Worm (Caenorhabditis elegans) whole organism, L4 larva: ENCODE measurements around the gene F15A4.10.

Source experiments
- T20F7.1 ChIP-seq: fragments of 200-800 bp; sonication (Bioruptor generic); optimal IDR thresholded peaks from 2 replicates; lab custom pipeline; 2018; ENCODE audit warnings: mild to moderate bottlenecking, missing genetic modification characterization, missing compliant biosample characterization
- aha-1 ChIP-seq: fragments of 150-350 bp; peaks from one replicate; lab custom pipeline; 2014; ENCODE audit warnings: missing biosample characterization, missing genetic modification characterization
- dmd-8 ChIP-seq: fragments of 200-800 bp; sonication (Bioruptor generic); IDR thresholded peaks from 2 replicates; pipeline ENCODE4 v1.3.6; 2022; ENCODE audit warnings: missing genetic modification characterization, missing compliant biosample characterization
- dmd-9 ChIP-seq: fragments of 200-800 bp; sonication (Bioruptor generic); IDR thresholded peaks from 2 replicates; pipeline ENCODE4 v1.3.6; 2022; ENCODE audit warnings: missing genetic modification reagents, missing genetic modification characterization, missing compliant biosample characterization
- egl-43 ChIP-seq: fragments of 200-800 bp; sonication (Bioruptor generic); IDR thresholded peaks from 2 replicates; pipeline ENCODE4 v1.3.6; 2022; ENCODE audit warnings: missing genetic modification reagents, missing genetic modification characterization, missing compliant biosample characterization
- hlh-11 ChIP-seq: fragments of 200-800 bp; sonication (Bioruptor generic); optimal IDR thresholded peaks from 2 replicates; lab custom pipeline; 2018; ENCODE audit warnings: mild to moderate bottlenecking, missing genetic modification characterization, missing compliant biosample characterization
- lim-7 ChIP-seq: fragments of 200-800 bp; sonication (Bioruptor generic); IDR thresholded peaks from 2 replicates; pipeline ENCODE4 v1.3.6; 2022; ENCODE audit warnings: missing genetic modification characterization, missing compliant biosample characterization
- mdt-29 ChIP-seq: fragments of 200-800 bp; sonication (Bioruptor generic); IDR thresholded peaks from 2 replicates; pipeline ENCODE4 v1.3.6; 2022; ENCODE audit warnings: missing genetic modification reagents, missing genetic modification characterization, missing compliant biosample characterization
- mxl-3 ChIP-seq: fragments of 200-800 bp; sonication (Bioruptor generic); optimal IDR thresholded peaks from 2 replicates; lab custom pipeline; 2018; ENCODE audit warnings: mild to moderate bottlenecking, missing genetic modification characterization, missing compliant biosample characterization
- nhr-102 ChIP-seq: sonication (generic microtip); optimal IDR thresholded peaks from 2 replicates; lab custom pipeline; 2016; ENCODE audit warnings: mild to moderate bottlenecking, missing genetic modification characterization, moderate library complexity, missing compliant biosample characterization
- nhr-28 ChIP-seq: fragments of 150-350 bp; optimal IDR thresholded peaks from 2 replicates; lab custom pipeline; 2014; ENCODE audit warnings: missing biosample characterization, missing genetic modification characterization
- pha-4 ChIP-seq, 2 experiments: fragments of 150-350 bp in 1 of 2; fragments of 200-800 bp in 1 of 2; sonication (Bioruptor generic) in 1 of 2; IDR thresholded peaks in 1 of 2; optimal IDR thresholded peaks in 1 of 2; 2 replicates each; pipeline versions ENCODE4 v1.3.6 to Lab custom; 2014 to 2022; ENCODE audit warnings: missing genetic modification characterization in 2 of 2, missing genetic modification reagents in 2 of 2, missing biosample characterization in 1 of 2, missing compliant biosample characterization in 1 of 2
- set-16 ChIP-seq: fragments of 200-800 bp; sonication (Bioruptor generic); IDR thresholded peaks from 2 replicates; pipeline ENCODE4 v1.3.6; 2022; ENCODE audit warnings: missing genetic modification reagents, missing genetic modification characterization, missing compliant biosample characterization
- vab-7 ChIP-seq: fragments of 200-800 bp; sonication (Bioruptor generic); IDR thresholded peaks from 2 replicates; pipeline ENCODE4 v1.3.6; 2022; ENCODE audit warnings: missing genetic modification reagents, missing genetic modification characterization, missing compliant biosample characterization

Gene F15A4.10

DNA sequence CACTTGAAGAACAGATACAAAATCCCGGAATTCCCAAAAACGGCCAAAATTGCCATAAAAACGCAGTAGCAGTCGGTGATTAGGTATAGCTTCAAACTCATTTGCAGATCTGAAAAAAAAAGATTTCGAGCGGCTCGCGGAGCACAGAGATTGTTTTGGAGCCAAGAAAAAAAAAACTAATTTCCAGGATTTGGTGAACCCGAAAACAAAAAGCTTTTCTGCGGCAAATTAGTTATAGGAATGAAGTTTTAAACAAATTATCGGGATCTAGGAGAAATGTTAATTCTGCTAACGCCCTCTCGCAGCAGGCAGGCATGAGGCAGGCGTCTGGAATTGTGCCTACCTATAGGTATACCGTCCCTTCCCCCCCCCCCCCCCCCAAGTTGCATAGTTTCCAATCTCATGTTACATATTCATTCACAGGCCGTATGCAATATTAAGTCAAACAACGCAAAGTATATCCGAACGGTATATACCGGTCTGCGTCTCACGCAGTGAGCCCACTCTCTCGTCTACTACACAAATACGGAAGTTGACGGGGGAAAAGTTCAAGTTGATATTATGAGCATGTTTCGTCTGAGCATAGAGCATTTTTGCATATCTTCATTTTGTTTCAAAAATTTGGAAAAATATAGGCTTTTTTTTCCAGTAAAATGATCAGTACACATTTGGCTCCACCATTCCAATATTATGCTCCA lies 40.1 kb downstream of the F15A4.10 start, which contains the start of the genes W05H5.1 and pitr-6:
Gene W05H5.1 (minus strand): TSS at position 101 of the 698 bp plus-strand sequence.
Gene pitr-6 (plus strand): TSS at position 648 of the 698 bp plus-strand sequence.
- peak; percentile 55 for TF ChIP-seq aha-1 (tag; lab: Kevin White, UChicago)
- no peak for TF ChIP-seq mxl-3 (GFP tag; lab: Kevin White, UChicago)

- TF ChIP-seq set-16 = peak; percentile 12; the same call in 1 of the 2 replicates
Measured at ce11 chrII:12441164-12441563, 43.8 kb downstream of the F15A4.10 start, which contains the start of gene Y57A10C.10. Y57A10C.10 (minus strand) TSS chrII:12441264.

DNA sequence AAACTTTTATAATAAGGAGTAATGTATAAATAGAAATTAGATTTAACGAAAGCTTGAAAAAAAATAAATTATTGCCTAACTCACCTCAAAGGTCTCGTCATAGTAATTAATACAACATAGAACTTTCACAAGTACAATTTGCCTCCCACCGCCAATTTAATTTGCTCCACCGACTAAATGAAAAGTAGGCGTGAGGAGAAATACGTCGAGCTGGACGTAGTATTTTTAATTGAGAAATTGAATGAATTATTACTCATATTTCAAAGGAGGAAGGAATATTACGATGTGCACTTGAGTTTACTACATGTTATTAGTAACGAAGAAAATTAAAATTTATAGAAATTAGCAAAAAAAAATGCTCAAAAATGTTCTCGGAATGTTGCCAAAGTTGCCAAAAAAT lies 46.5 kb downstream of the F15A4.10 start, which contains the start of gene Y57A10C.9:
Gene Y57A10C.9 (minus strand): TSS at position 101 of the 400 bp plus-strand sequence.
- TF ChIP-seq mdt-29 (no peak), nhr-28 (tag; lab: Kevin White, UChicago) (no peak)

DNA sequence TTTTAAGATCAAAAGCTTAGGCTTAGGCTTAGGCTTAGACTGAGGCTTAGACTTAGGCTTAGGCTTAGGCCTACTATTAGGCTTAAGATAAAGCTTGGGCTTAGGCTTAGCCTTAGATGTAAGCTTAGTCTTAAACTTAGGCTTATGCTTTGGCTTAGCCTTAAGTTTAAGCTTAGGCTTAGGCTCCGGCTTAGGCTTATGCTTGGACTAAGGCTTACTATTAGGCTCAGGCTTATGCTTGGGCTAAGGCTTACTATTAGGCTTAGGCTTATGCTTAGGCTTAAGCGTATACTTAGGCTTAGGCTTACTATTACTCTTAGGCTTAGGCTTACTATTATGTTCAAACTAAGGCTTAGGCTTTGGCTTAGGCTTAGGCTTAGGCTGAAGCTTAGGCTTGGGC lies 48.2 kb downstream of the F15A4.10 start:
- TF ChIP-seq T20F7.1 (GFP tag; lab: Kevin White, UChicago) (no peak), lim-7 (0 out of 2 replicates have a peak, but pooled peaks have one; percentile 32)

- no peak for TF ChIP-seq nhr-102 (tag; lab: Kevin White, UChicago)
- TF ChIP-seq dmd-8 (GFP tag; lab: Robert Waterston, UW) = 0 out of 2 replicates have a peak, but pooled peaks have one; percentile 47
- TF ChIP-seq lim-7 = peak; percentile 63; the same call in 1 of the 2 replicates
- peak; percentile 18; the same call in 1 of the 2 replicates for TF ChIP-seq pha-4 (GFP tag; IDR thresholded peaks at IDR 0.05; lab: Robert Waterston, UW)
- no peak for TF ChIP-seq pha-4 (tag; optimal IDR thresholded peaks at IDR 0.05; lab: Kevin White, UChicago)
- no peak for TF ChIP-seq hlh-11
- peak; percentile 57; the same call in 1 of the 2 replicates for TF ChIP-seq egl-43 (GFP tag; lab: Robert Waterston, UW)
- TF ChIP-seq set-16 = peak; percentile 62
- TF ChIP-seq vab-7 (GFP tag; lab: Robert Waterston, UW) = peak; percentile 42; the same call in 1 of the 2 replicates
- TF ChIP-seq dmd-9 (GFP tag; lab: Robert Waterston, UW) = 0 out of 2 replicates have a peak, but pooled peaks have one; percentile 61
Measured at ce11 chrII:12435202-12435872, 49.6 kb downstream of the F15A4.10 start.
